Worm (Caenorhabditis elegans): ENCODE results near the gene swt-3.
A peak's percentile ranks its signal among the peaks of the same experiment; 100 is the strongest.

ce11 chrIV:10766071-10766470, 14.4 kb downstream of the swt-3 start:
- TF ChIP-seq Y56A3A.18 (GFP tag; IDR thresholded peaks at IDR 0.05): no peak
- no peak for TF ChIP-seq C06A6.2 (GFP tag; conservative IDR thresholded peaks at IDR 0.05)
- no peak for TF ChIP-seq F37B4.10 (GFP tag; IDR thresholded peaks at IDR 0.05)
- peak; percentile 66 for TF ChIP-seq snpc-4 (GFP tag; optimal IDR thresholded peaks at IDR 0.05)
- peak in 3 of 4 experiments; percentile 26 to 57 (median 35) for TF ChIP-seq snpc-4 (tag; optimal IDR thresholded peaks at IDR 0.05)
- no peak for TF ChIP-seq atf-7 (tag; optimal IDR thresholded peaks at IDR 0.05)
- no peak for TF ChIP-seq zim-3 (tag; optimal IDR thresholded peaks at IDR 0.05)
- no peak for TF ChIP-seq nfya-1 (tag; optimal IDR thresholded peaks at IDR 0.05; ENCODE audit: borderline replicate concordance, insufficient read depth)
- no peak for TF ChIP-seq pha-4 (tag; optimal IDR thresholded peaks at IDR 0.05)
- no peak for TF ChIP-seq nhr-27 (tag; optimal IDR thresholded peaks at IDR 0.05)
- TF ChIP-seq rec-8 (tag; optimal IDR thresholded peaks at IDR 0.05): no peak
- no peak for TF ChIP-seq B0336.3 (GFP tag; IDR thresholded peaks at IDR 0.05)
- TF ChIP-seq ceh-79 (tag; optimal IDR thresholded peaks at IDR 0.05): no peak
- TF ChIP-seq unc-130 (GFP tag; optimal IDR thresholded peaks at IDR 0.05): peak; percentile 41
- TF ChIP-seq ama-1 (optimal IDR thresholded peaks at IDR 0.05): no peak
- no peak for TF ChIP-seq ama-1 (GFP tag; optimal IDR thresholded peaks at IDR 0.05)
